Fruit fly (Drosophila melanogaster): ENCODE results near the gene CG14834.

The CG14834 gene

DNA sequence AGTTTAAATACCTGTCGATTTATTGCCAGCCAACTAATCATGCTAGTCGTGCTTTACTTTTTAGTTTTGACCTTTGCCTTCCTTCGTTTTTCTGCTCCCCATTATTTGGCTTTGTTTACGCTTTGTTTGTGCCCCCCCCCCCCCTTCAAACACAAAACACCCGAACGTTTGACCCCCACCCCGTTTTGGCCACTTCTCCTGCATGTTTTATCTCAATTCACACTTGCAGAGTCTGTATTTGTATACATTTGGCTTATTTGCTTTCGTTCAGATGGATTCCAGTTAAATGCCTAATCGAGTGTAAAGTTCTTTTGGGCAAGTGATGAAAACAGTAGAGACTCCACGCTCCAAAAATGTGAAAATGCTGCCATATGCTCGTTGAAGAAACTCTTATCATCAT, 2.4 kb upstream of the CG14834 start (continued):
- TF ChIP-seq br (optimal IDR thresholded peaks at IDR 0.05), result no peak
- no peak for TF ChIP-seq CG3838 (GFP tag; optimal IDR thresholded peaks at IDR 0.05)
- no peak for TF ChIP-seq CG14050 (GFP tag; IDR thresholded peaks at IDR 0.05)
- TF ChIP-seq twi (tag; optimal IDR thresholded peaks at IDR 0.05), result peak; percentile 21
- peak; percentile 12 for TF ChIP-seq sens (GFP tag)
- no peak for TF ChIP-seq CG15011 (GFP tag; optimal IDR thresholded peaks at IDR 0.05)
- no peak for TF ChIP-seq CG12104 (GFP tag; optimal IDR thresholded peaks at IDR 0.05)
- TF ChIP-seq lola (GFP tag; optimal IDR thresholded peaks at IDR 0.05), result no peak
- TF ChIP-seq dati (GFP tag; IDR thresholded peaks at IDR 0.05), result no peak
- no peak for TF ChIP-seq odd (GFP tag; optimal IDR thresholded peaks at IDR 0.05)
- TF ChIP-seq sug (tag; optimal IDR thresholded peaks at IDR 0.05), result peak; percentile 13
- peak; percentile 16 for TF ChIP-seq mirr (GFP tag; optimal IDR thresholded peaks at IDR 0.05)
- TF ChIP-seq CG12299 (tag; optimal IDR thresholded peaks at IDR 0.05), result no peak
- no peak for TF ChIP-seq CG10979 (tag; optimal IDR thresholded peaks at IDR 0.05)
- TF ChIP-seq sd (tag; optimal IDR thresholded peaks at IDR 0.05), result peak; percentile 37
- TF ChIP-seq CG15514 (GFP tag; optimal IDR thresholded peaks at IDR 0.05), result peak; percentile 19
- no peak for TF ChIP-seq crp (GFP tag; optimal IDR thresholded peaks at IDR 0.05)
- TF ChIP-seq Nf-YC (tag; optimal IDR thresholded peaks at IDR 0.05), result peak; percentile 4
- peak; percentile 7 for TF ChIP-seq Fer1 (GFP tag; optimal IDR thresholded peaks at IDR 0.05)
- TF ChIP-seq B-H2 (GFP tag; optimal IDR thresholded peaks at IDR 0.05), result no peak
- TF ChIP-seq CG32772 (GFP tag; IDR thresholded peaks at IDR 0.05), result no peak
- peak; percentile 21 for TF ChIP-seq cwo (GFP tag; optimal IDR thresholded peaks at IDR 0.05)
- TF ChIP-seq Fer2 (tag; optimal IDR thresholded peaks at IDR 0.05), result no peak
- no peak for TF ChIP-seq Sry-δ (GFP tag; optimal IDR thresholded peaks at IDR 0.05)
- no peak for TF ChIP-seq CG43689 (GFP tag; IDR thresholded peaks at IDR 0.05)
- TF ChIP-seq CG34376 (GFP tag; optimal IDR thresholded peaks at IDR 0.05), result peak; percentile 15
- no peak for TF ChIP-seq Aef1 (GFP tag; IDR thresholded peaks at IDR 0.05)
- no peak for TF ChIP-seq ato (GFP tag; IDR thresholded peaks at IDR 0.05; ENCODE audit: partially characterized antibody)
- TF ChIP-seq CG3065 (GFP tag; optimal IDR thresholded peaks at IDR 0.05), result no peak
- TF ChIP-seq mld (GFP tag; IDR thresholded peaks at IDR 0.05; ENCODE audit: partially characterized antibody), result no peak
- peak; percentile 22 for TF ChIP-seq CG2678 (tag; optimal IDR thresholded peaks at IDR 0.05)
- no peak for TF ChIP-seq CG15601 (tag; optimal IDR thresholded peaks at IDR 0.05)
- no peak for TF ChIP-seq CG3281 (GFP tag; optimal IDR thresholded peaks at IDR 0.05)
- peak; percentile 27 for TF ChIP-seq CG12769 (tag; optimal IDR thresholded peaks at IDR 0.05)
- TF ChIP-seq pnt (GFP tag; optimal IDR thresholded peaks at IDR 0.05), result no peak
- no peak for TF ChIP-seq CG8290 (GFP tag; optimal IDR thresholded peaks at IDR 0.05)
- TF ChIP-seq CG8290 (tag; optimal IDR thresholded peaks at IDR 0.05), result peak in 1 of 2 experiments; percentile 32
- peak; percentile 4 for TF ChIP-seq Asciz (GFP tag; optimal IDR thresholded peaks at IDR 0.05)
- TF ChIP-seq caup (GFP tag; optimal IDR thresholded peaks at IDR 0.05; ENCODE audit: severe bottlenecking), result peak; percentile 6
- peak; percentile 47 for TF ChIP-seq Hand (GFP tag; optimal IDR thresholded peaks at IDR 0.05)
- TF ChIP-seq HHEX (GFP tag; optimal IDR thresholded peaks at IDR 0.05), result peak; percentile 10
- peak; percentile 19 for TF ChIP-seq kah (GFP tag; optimal IDR thresholded peaks at IDR 0.05)
- TF ChIP-seq kni (GFP tag; optimal IDR thresholded peaks at IDR 0.05), result no peak
- peak; percentile 57 for TF ChIP-seq lab (GFP tag; optimal IDR thresholded peaks at IDR 0.05)
- peak; percentile 9 for TF ChIP-seq CG9727 (GFP tag; optimal IDR thresholded peaks at IDR 0.05)
- TF ChIP-seq Sry-β (GFP tag; optimal IDR thresholded peaks at IDR 0.05), result no peak
- peak; percentile 23 for TF ChIP-seq CG6813 (GFP tag; optimal IDR thresholded peaks at IDR 0.05)
- 0 out of 4 replicates have a peak, but pooled peaks have one; percentile 33 for TF ChIP-seq chinmo (GFP tag; IDR thresholded peaks at IDR 0.05; ENCODE audit: partially characterized antibody)
- TF ChIP-seq CG9437 (GFP tag; optimal IDR thresholded peaks at IDR 0.05), result no peak
- peak; percentile 46; the same call in 1 of the 2 replicates for TF ChIP-seq stc (GFP tag; IDR thresholded peaks at IDR 0.05)
